Worm (Caenorhabditis elegans): ENCODE results near the gene che-12.
A peak's percentile ranks its signal among the peaks of the same experiment; 100 is the strongest.

DNA sequence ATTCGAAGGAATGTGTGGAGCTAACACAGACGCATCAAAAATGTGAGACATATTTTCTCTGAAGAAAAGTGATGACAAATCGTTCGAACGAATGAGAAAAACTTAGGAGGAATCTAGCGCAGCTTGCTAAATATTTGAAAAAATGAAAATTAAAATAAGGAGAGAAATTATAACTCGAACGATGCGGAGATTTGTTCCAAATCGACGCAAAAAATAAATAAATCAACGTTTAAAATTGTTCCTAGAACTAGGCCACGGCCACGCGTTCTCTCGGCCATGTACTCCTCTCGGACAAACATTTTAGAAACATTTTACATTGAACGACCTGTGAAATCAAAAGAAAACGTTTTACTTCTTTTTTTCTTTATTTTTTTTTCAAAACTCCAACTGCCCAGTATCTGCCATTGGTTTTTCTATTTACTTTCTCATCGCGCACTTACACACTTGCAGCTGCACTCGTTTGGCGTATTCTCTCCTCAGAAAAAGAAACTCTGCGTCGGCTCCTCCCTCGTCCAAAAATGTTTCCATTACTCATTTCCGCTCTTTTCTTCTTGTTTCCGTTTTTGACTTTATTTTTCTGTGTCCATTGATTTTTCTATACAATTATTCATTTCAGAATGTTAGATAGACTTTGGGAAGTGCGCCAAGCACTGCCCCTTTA lies 13.0 kb upstream of the che-12 start, which contains the start of the genes gna-1 and B0024.13:
- no peak for TF ChIP-seq fkh-10 (GFP tag; optimal IDR thresholded peaks at IDR 0.05)
- TF ChIP-seq tbx-2 (tag; optimal IDR thresholded peaks at IDR 0.05): no peak
- TF ChIP-seq elt-3 (tag; optimal IDR thresholded peaks at IDR 0.05): no peak
- no peak for TF ChIP-seq ztf-11 (tag; optimal IDR thresholded peaks at IDR 0.05)
- no peak for TF ChIP-seq unc-39 (tag; optimal IDR thresholded peaks at IDR 0.05)
- TF ChIP-seq elt-2 (tag; optimal IDR thresholded peaks at IDR 0.05): peak; percentile 1
- TF ChIP-seq ceh-16 (tag; optimal IDR thresholded peaks at IDR 0.05): no peak
- TF ChIP-seq mdl-1 (tag; optimal IDR thresholded peaks at IDR 0.05): no peak
- peak; percentile 68 for TF ChIP-seq lin-15B (tag; optimal IDR thresholded peaks at IDR 0.05)
- TF ChIP-seq ceh-82 (tag; optimal IDR thresholded peaks at IDR 0.05): no peak
- TF ChIP-seq ztf-4 (tag; optimal IDR thresholded peaks at IDR 0.05): no peak
- TF ChIP-seq zag-1 (tag; optimal IDR thresholded peaks at IDR 0.05): no peak

Measured in whole organism, L3 larva.